Worm (Caenorhabditis elegans): ENCODE data around the gene F42F12.3.

DNA sequence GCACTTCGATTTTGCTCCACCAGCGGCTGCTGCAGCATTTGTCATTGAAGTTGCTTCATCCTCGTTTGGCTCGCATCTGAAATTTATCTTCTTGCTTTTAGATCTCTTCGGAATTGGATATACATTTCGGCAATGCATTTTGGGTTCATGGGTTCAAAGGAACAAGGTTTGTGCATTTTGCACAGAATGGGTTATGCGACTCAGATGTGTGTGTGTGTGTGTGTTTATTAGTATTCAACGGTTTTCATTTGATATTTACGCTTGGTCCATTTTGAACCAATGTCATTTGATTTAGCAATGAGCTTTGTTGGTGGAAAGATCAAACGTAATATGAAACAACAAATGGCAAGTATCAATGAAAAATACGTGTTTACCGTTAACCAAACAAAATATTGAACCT lies 25.4 kb downstream of the F42F12.3 start:
- TF ChIP-seq elt-1 (tag; optimal IDR thresholded peaks at IDR 0.05) (no peak), unc-55 (GFP tag; optimal IDR thresholded peaks at IDR 0.05) (no peak), ceh-82 (tag; optimal IDR thresholded peaks at IDR 0.05) (no peak), nhr-237 (tag; optimal IDR thresholded peaks at IDR 0.05) (no peak), snpc-4 (tag; optimal IDR thresholded peaks at IDR 0.05) (no peak), ama-1 (optimal IDR thresholded peaks at IDR 0.05) (no peak), mdl-1 (tag; optimal IDR thresholded peaks at IDR 0.05) (no peak), skn-1 (tag; optimal IDR thresholded peaks at IDR 0.05) (no peak)

All from whole organism, L2 larva.